Worm (Caenorhabditis elegans): ENCODE measurements around the gene camt-1.

Gene camt-1

ce11 chrII:4527800-4528199 lies 22.9 kb upstream of the camt-1 start, which contains the start of gene sra-35:
TSS of gene sra-35 (minus strand) at chrII:4527900.
- TF ChIP-seq ceh-40 (GFP tag; IDR thresholded peaks at IDR 0.05), result no peak
- TF ChIP-seq fkh-3 (tag; optimal IDR thresholded peaks at IDR 0.05), result no peak
- no peak for TF ChIP-seq bed-1 (GFP tag; IDR thresholded peaks at IDR 0.05)
- TF ChIP-seq B0019.2 (GFP tag; conservative IDR thresholded peaks at IDR 0.05), result no peak
- TF ChIP-seq lsl-1 (GFP tag; optimal IDR thresholded peaks at IDR 0.05), result no peak
- TF ChIP-seq ccch-3 (GFP tag; optimal IDR thresholded peaks at IDR 0.05), result no peak
- no peak for TF ChIP-seq F49E8.2 (tag; optimal IDR thresholded peaks at IDR 0.05; ENCODE audit: insufficient read depth)
- TF ChIP-seq mcd-1 (GFP tag; IDR thresholded peaks at IDR 0.05), result no peak
- no peak for TF ChIP-seq snpc-4 (GFP tag; optimal IDR thresholded peaks at IDR 0.05)
- no peak for TF ChIP-seq snpc-4 (tag; optimal IDR thresholded peaks at IDR 0.05)

DNA sequence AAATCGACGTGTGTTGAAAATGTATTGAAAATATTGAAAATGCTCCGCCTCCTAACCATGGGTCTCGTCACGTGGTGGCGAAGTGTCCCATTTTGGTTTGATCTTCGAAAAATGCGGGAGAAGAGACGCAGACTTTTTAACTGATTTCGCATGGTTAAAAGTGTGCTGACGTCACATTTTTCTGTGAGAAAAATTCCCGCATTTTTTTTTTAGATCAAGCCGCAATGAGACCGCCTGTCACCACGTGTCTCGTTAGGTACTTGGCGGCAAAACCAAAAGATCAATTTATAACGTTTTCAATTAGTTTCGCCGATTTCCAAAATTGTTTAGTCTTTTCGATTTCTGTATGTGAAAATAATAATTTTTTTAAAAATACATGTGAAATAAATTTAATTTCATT lies 20.2 kb upstream of the camt-1 start:
- TF ChIP-seq xnd-1 (tag; optimal IDR thresholded peaks at IDR 0.05) (peak; percentile 41), efl-1 (GFP tag; optimal IDR thresholded peaks at IDR 0.05) (peak; percentile 59), ceh-27 (GFP tag; optimal IDR thresholded peaks at IDR 0.05) (no peak), madf-8 (GFP tag; conservative IDR thresholded peaks at IDR 0.05) (peak; percentile 62), madf-6 (GFP tag; IDR thresholded peaks at IDR 0.05) (peak; percentile 81), ceh-91 (GFP tag; IDR thresholded peaks at IDR 0.05) (0 out of 2 replicates have a peak, but pooled peaks have one; percentile 11), ztf-28 (GFP tag; IDR thresholded peaks at IDR 0.05) (no peak)

DNA sequence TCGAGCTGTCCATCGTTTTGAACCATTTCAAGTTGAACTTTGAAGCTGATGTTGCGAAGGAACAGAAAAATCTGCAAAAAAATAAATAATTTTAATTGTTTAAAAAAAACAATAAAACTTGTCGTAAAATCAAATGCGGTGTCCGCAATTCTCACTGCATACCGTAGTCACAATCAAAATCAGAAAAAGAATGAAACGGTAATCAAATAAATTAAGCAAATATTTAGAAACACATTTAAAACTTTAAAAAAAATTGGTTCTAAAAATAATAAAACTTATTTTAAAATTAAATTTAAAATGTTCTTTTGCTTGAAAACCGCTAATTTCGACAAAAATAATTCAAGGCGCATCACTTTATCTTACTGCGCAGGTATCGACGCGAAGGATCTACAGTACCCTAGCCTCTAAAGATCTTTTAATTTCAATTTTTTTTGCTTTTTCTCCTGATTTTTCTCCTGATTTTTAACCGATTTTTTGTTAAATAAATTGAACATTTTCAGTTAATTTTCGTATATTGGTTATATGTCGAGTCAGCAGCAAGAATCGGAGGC lies 18.2 kb upstream of the camt-1 start, which contains the start of the genes B0304.4 and B0304.2:
B0304.4 (minus strand) TSS at position 101 of the 551 bp plus-strand sequence.
B0304.2 (plus strand) TSS at position 501 of the 551 bp plus-strand sequence.
- TF ChIP-seq lsl-1 (GFP tag; optimal IDR thresholded peaks at IDR 0.05) (peak; percentile 86), aptf-3 (GFP tag; IDR thresholded peaks at IDR 0.05) (no peak), fkh-3 (tag; optimal IDR thresholded peaks at IDR 0.05) (no peak)

ce11 chrII:4519976-4520594 lies 15.1 kb upstream of the camt-1 start:
- TF ChIP-seq zfh-2 (GFP tag; conservative IDR thresholded peaks at IDR 0.05) (0 out of 2 replicates have a peak, but pooled peaks have one; percentile 4), C06A6.2 (GFP tag; conservative IDR thresholded peaks at IDR 0.05) (no peak)

DNA sequence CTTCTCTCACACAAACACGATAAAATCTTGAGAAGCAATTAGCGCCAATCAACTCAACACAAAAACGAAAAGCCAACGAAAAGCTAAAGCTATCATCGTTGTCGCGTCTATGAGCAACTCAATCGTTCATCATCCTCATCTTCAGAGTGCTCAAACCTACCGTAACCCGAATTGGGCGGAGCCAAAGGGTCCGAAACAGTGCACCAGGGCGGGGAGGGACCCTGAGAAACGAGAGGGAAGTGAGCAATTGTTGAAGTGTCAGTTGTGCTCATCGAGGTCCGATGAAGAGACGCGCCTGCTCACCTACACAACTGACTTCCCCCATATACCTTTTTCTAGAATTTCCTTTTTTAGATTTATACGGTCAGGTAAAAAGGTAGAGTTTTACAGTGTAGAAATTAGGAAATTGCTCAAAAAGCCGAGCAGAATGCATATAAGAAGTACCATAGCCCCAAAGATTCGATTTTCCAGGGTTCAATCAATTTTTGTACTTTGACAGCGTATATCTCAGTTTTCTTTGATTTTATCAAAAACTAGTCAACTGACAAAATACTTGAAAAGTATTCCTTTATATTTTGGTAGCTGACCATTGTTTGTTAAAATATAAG lies 13.5 kb upstream of the camt-1 start, which contains the start of gene hlh-1:
hlh-1 (plus strand) TSS at position 275 of the 608 bp plus-strand sequence.
- TF ChIP-seq K12H6.12 (tag; optimal IDR thresholded peaks at IDR 0.05) (peak; percentile 3), F52B5.7 (tag; optimal IDR thresholded peaks at IDR 0.05) (no peak), xnd-1 (tag; optimal IDR thresholded peaks at IDR 0.05) (no peak)

- TF ChIP-seq dpff-1 (tag; optimal IDR thresholded peaks at IDR 0.05) (no peak), repo-1 (tag; optimal IDR thresholded peaks at IDR 0.05) (no peak), tlf-1 (GFP tag; optimal IDR thresholded peaks at IDR 0.05) (no peak), rec-8 (tag; optimal IDR thresholded peaks at IDR 0.05) (no peak), B0336.3 (GFP tag; IDR thresholded peaks at IDR 0.05) (no peak), Y53G8AR.9 (GFP tag; conservative IDR thresholded peaks at IDR 0.05) (no peak), lsy-27 (tag; optimal IDR thresholded peaks at IDR 0.05; ENCODE audit: borderline replicate concordance, insufficient read depth) (no peak), die-1 (tag; optimal IDR thresholded peaks at IDR 0.05) (no peak), aptf-3 (GFP tag; IDR thresholded peaks at IDR 0.05) (no peak), ceh-79 (tag; optimal IDR thresholded peaks at IDR 0.05) (no peak)
These were observed 12.3 kb upstream of the camt-1 start for ce11 chrII:4517254-4517653.
